Worm (Caenorhabditis elegans) whole organism, midembryonic: ENCODE measurements around the gene W04G3.5.

Source experiments
- flt-1 ChIP-seq: fragments of 200-800 bp; sonication (Bioruptor generic); IDR thresholded peaks from 2 replicates; pipeline ENCODE4 v1.3.6; 2022; ENCODE audit warnings: missing genetic modification characterization, missing compliant biosample characterization
- klf-2 ChIP-seq: fragments of 200-800 bp; sonication (Bioruptor generic); conservative IDR thresholded peaks from 2 replicates; pipeline ENCODE4 v1.3.6; 2022; ENCODE audit warnings: missing genetic modification reagents, missing genetic modification characterization, missing compliant biosample characterization
- med-1 ChIP-seq: sonication (generic microtip); optimal IDR thresholded peaks from 2 replicates; lab custom pipeline; 2017; ENCODE audit warnings: missing genetic modification characterization, mild to moderate bottlenecking, missing compliant biosample characterization, antibody characterized with exemption, missing genetic modification reagents; ENCODE audit not compliant: insufficient read depth
- ref-1 ChIP-seq: fragments of 200-800 bp; sonication (Bioruptor generic); conservative IDR thresholded peaks from 2 replicates; pipeline ENCODE4 v1.3.6; 2022; ENCODE audit warnings: missing genetic modification reagents, missing genetic modification characterization, missing compliant biosample characterization
- tab-1 ChIP-seq: fragments of 200-800 bp; sonication (Bioruptor generic); IDR thresholded peaks from 2 replicates; pipeline ENCODE4 v1.3.6; 2022; ENCODE audit warnings: missing genetic modification characterization, missing compliant biosample characterization
- ztf-23 ChIP-seq: fragments of 200-800 bp; sonication (Bioruptor generic); IDR thresholded peaks from 2 replicates; pipeline ENCODE4 v1.3.6; 2022; ENCODE audit warnings: missing genetic modification reagents, missing genetic modification characterization, missing compliant biosample characterization

DNA sequence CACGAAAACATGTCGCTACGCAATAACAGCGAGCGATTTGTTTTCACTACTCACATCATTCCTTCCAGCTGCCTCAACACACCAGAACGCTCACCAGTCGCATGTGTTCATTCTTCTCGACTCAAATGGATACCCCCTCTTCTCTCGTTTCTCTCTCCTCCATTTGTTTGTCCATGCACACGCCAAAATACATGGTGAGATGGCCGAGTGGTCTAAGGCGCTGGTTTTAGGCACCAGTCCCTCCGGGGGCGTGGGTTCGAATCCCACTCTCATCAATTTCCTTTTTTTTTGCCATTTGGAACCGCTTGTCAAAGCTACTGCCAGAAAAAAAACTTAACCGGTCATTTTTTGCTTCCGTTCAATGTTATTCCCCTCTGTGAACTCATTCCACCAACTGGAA is 22.0 kb downstream of the W04G3.5 start:
- TF ChIP-seq tab-1 (GFP tag; lab: Robert Waterston, UW) (peak; percentile 90), ref-1 (peak; percentile 85), med-1 (GFP tag; lab: Kevin White, UChicago) (peak; percentile 35), klf-2 (GFP tag; lab: Robert Waterston, UW) (peak; percentile 82), flt-1 (peak; percentile 94), ztf-23 (GFP tag; lab: Robert Waterston, UW) (peak; percentile 86)
